Fruit fly (Drosophila melanogaster) whole organism, adult: ENCODE results near the gene pcx.

ENCODE experiments used
- CG12768 ChIP-seq: fragments of 200-800 bp; sonication (Bioruptor generic); optimal IDR thresholded peaks from 2 replicates; lab custom pipeline; 2017; ENCODE audit warnings: missing biosample characterization, missing genetic modification characterization, mild to moderate bottlenecking, moderate library complexity, missing genetic modification reagents
- CG14711 ChIP-seq: fragments of 200-800 bp; sonication (Bioruptor generic); optimal IDR thresholded peaks from 2 replicates; lab custom pipeline; 2018; ENCODE audit warnings: missing biosample characterization, mild to moderate bottlenecking, missing genetic modification characterization, moderate library complexity
- CG5204 ChIP-seq: fragments of 200-800 bp; sonication (Bioruptor generic); optimal IDR thresholded peaks from 2 replicates; lab custom pipeline; 2016; ENCODE audit warnings: missing biosample characterization, missing genetic modification characterization
- Clk ChIP-seq: fragments of 200-800 bp; sonication (Bioruptor generic); optimal IDR thresholded peaks from 2 replicates; lab custom pipeline; 2017; ENCODE audit warnings: missing biosample characterization, missing genetic modification characterization
- Hr96 ChIP-seq: fragments of 200-800 bp; sonication (Bioruptor generic); optimal IDR thresholded peaks from 2 replicates; lab custom pipeline; 2016; ENCODE audit warnings: missing biosample characterization, missing genetic modification characterization
- bab1 ChIP-seq: fragments of 200-800 bp; sonication (Bioruptor generic); optimal IDR thresholded peaks from 3 replicates; lab custom pipeline; 2019; ENCODE audit warnings: missing biosample characterization, mild to moderate bottlenecking, missing genetic modification characterization, moderate library complexity
- cic ChIP-seq: fragments of 200-800 bp; sonication (Bioruptor generic); optimal IDR thresholded peaks from 2 replicates; lab custom pipeline; 2017; ENCODE audit warnings: missing biosample characterization, mild to moderate bottlenecking, missing genetic modification characterization, moderate library complexity
- cnc ChIP-seq, 2 experiments: fragments of >200 bp; optimal IDR thresholded peaks; 2 replicates each; lab custom pipeline; 2017
- kay ChIP-seq: fragments of 200-800 bp; sonication (Bioruptor generic); peaks from one replicate; lab custom pipeline; 2016; ENCODE audit warnings: missing biosample characterization, missing genetic modification characterization, borderline replicate concordance
- tj ChIP-seq: fragments of 200-800 bp; sonication (Bioruptor generic); optimal IDR thresholded peaks from 3 replicates; lab custom pipeline; 2017; ENCODE audit warnings: missing biosample characterization, mild to moderate bottlenecking, missing genetic modification characterization, moderate library complexity
- toe ChIP-seq: fragments of 200-800 bp; sonication (Bioruptor generic); optimal IDR thresholded peaks from 2 replicates; lab custom pipeline; 2016; ENCODE audit warnings: missing biosample characterization, missing genetic modification characterization

dm6 chrX:2222181-2222790 is 2.8 kb upstream of the pcx start, which contains the start of gene Vinc:
- TF ChIP-seq cnc (optimal IDR thresholded peaks at IDR 0.05; lab: Kevin White, UChicago) (no peak), cic (GFP tag; lab: Kevin White, UChicago) (peak; percentile 82), Hr96 (GFP tag; lab: Kevin White, UChicago) (peak; percentile 96), CG5204 (GFP tag; lab: Kevin White, UChicago) (no peak), CG14711 (peak; percentile 89), Clk (peak; percentile 81), tj (GFP tag; lab: Kevin White, UChicago) (peak; percentile 86), toe (GFP tag; lab: Kevin White, UChicago) (peak; percentile 90), CG12768 (peak; percentile 89), bab1 (GFP tag; lab: Kevin White, UChicago) (peak; percentile 97), kay (GFP tag; lab: Kevin White, UChicago) (no peak)
